Worm (Caenorhabditis elegans) whole organism, L4/young adult: ENCODE measurements around the gene sru-35.

Experiments
- W03F9.2 ChIP-seq: fragments of 150-350 bp; optimal IDR thresholded peaks from 2 replicates; lab custom pipeline; 2014; ENCODE audit warnings: missing biosample characterization, missing genetic modification characterization
- dao-5 ChIP-seq: sonication (generic microtip); optimal IDR thresholded peaks from 2 replicates; lab custom pipeline; 2016; ENCODE audit warnings: missing genotype, missing genetic modification characterization, moderate library complexity, missing compliant biosample characterization
- him-1 ChIP-seq: sonication (generic microtip); optimal IDR thresholded peaks from 2 replicates; lab custom pipeline; 2016; ENCODE audit warnings: missing genotype, missing genetic modification reagents, missing genetic modification characterization, missing compliant biosample characterization

Gene sru-35

DNA sequence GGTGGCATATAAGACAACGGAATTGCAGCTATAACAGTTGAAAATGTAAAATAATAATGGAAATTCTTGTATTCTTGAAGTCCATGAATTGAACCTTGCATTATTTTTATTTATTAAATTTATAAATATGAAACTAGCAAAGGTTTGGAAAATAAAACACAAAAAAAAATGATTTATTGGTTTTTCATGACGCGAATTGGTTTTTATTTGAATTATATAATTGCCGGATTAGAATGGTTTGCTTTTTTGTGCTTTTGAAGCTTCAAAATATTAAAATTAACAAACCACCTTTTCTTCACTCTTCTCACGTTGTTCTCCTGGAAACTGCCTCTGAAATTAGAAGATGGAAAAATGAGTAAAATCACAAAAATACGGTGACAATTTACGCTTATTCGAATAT lies at the start of gene sru-35:
TSS of gene sru-35 (minus strand) at position 101 of the 400 bp plus-strand sequence.
- no peak for TF ChIP-seq him-1 (tag; lab: Kevin White, UChicago)
- TF ChIP-seq W03F9.2 (tag; lab: Kevin White, UChicago): no peak
- TF ChIP-seq dao-5 (tag; lab: Kevin White, UChicago): no peak

DNA sequence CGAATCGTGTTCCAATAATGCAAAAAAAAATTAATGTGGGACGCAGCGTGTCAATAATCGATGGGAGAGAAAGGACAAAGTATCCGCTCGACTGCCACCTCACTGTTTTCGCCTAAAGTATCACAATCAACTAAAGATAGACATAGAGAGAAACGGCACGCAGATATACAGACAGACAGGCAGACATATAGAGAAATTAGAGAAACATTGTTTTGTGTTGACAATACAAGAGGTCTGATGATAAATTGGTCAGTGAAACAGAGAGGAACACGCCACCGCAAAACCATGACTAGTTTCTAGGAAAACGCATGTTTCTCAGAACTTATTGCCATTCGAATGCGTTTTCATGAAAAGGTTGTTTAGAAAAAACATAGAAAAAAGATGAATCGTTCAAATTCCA lies 40.5 kb upstream of the sru-35 start, which contains the start of gene T28C6.8:
TSS of gene T28C6.8 (minus strand) at position 137 of the 400 bp plus-strand sequence.
- TF ChIP-seq W03F9.2 (tag; lab: Kevin White, UChicago) (no peak), dao-5 (tag; lab: Kevin White, UChicago) (no peak), him-1 (tag; lab: Kevin White, UChicago) (no peak)

DNA sequence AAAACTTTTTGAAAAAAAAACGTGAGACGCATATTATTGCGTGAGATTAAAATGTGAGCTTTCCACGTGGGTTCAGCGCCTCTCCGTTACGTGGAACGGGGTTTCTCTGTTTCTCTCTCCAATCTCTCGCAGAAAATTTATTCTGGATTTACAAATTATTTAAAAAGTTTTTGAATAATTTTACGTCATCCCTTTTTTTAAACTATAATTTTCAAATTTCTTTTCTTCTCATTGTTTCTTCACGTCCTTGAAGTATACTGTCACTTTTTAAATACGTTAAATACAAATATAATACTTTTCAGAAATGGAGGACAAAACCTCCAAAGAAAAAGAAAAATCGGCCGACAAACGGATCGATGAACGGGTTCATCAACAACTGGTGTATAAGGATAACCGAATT lies 37.5 kb upstream of the sru-35 start, which contains the start of gene T28C6.7:
TSS of gene T28C6.7 (plus strand) at position 301 of the 400 bp plus-strand sequence.
- TF ChIP-seq him-1 (tag; lab: Kevin White, UChicago): no peak
- no peak for TF ChIP-seq W03F9.2 (tag; lab: Kevin White, UChicago)

DNA sequence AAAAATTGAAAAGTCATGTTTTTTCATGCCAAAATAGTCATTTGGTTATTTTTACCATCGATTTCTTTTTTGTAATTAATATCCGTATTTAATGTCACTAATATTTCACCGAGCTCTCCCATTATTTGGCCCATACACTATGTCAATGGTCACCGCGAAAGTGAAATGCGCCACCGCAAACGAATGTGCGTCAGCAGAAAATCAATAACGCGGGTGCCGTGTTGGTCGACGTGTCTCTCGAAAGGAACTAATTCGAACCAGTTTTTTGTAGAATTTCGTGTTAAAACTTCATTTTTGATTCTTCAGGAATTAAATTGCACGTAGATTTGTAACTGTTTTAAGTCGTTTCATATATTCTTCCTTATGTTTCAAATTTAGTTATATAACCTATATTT lies 36.6 kb upstream of the sru-35 start:
- TF ChIP-seq dao-5 (tag; lab: Kevin White, UChicago) (no peak), W03F9.2 (tag; lab: Kevin White, UChicago) (no peak), him-1 (tag; lab: Kevin White, UChicago) (no peak)

ce11 chrIV:8825997-8826605 lies 36.1 kb upstream of the sru-35 start:
- TF ChIP-seq dao-5 (tag; lab: Kevin White, UChicago): no peak
- TF ChIP-seq him-1 (tag; lab: Kevin White, UChicago): no peak
- no peak for TF ChIP-seq W03F9.2 (tag; lab: Kevin White, UChicago)

ce11 chrIV:8824145-8824833 lies 34.2 kb upstream of the sru-35 start, which contains the start of the genes col-117 and col-3:
Gene col-117 (minus strand): TSS chrIV:8824195.
Gene col-3 (plus strand): TSS chrIV:8824783.
- no peak for TF ChIP-seq him-1 (tag; lab: Kevin White, UChicago)
- TF ChIP-seq dao-5 (tag; lab: Kevin White, UChicago): no peak

ce11 chrIV:8822598-8822997 lies 32.6 kb upstream of the sru-35 start:
- TF ChIP-seq dao-5 (tag; lab: Kevin White, UChicago) (no peak), him-1 (tag; lab: Kevin White, UChicago) (no peak), W03F9.2 (tag; lab: Kevin White, UChicago) (no peak)

DNA sequence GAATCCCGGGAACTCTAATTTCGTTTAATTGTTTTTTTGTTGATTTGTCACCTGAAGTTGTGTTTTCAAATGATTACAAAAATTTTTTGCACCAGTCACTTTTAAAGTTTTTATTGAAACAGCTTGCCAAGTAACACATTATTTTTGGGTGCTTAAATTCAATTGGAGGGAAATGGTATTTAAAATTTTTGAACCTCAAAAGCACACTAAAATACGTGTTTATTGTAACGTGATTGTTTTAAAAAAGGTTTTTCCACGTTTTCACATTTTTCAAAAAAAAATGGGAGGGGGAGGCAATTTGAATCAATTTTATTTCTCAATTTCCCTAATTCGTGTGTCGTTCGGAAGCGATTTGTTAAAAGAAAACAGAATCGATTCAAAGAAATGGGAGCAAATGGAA lies 31.1 kb upstream of the sru-35 start, which contains the start of gene T28C6.5:
TSS of gene T28C6.5 (plus strand) at position 301 of the 400 bp plus-strand sequence.
- no peak for TF ChIP-seq dao-5 (tag; lab: Kevin White, UChicago)
- no peak for TF ChIP-seq him-1 (tag; lab: Kevin White, UChicago)
- TF ChIP-seq W03F9.2 (tag; lab: Kevin White, UChicago): no peak

ce11 chrIV:8820041-8820440 lies 30.0 kb upstream of the sru-35 start, which contains the start of gene T28C6.3:
Gene T28C6.3 (plus strand): TSS chrIV:8820341.
- TF ChIP-seq W03F9.2 (tag; lab: Kevin White, UChicago) (no peak), him-1 (tag; lab: Kevin White, UChicago) (no peak), dao-5 (tag; lab: Kevin White, UChicago) (no peak)

- TF ChIP-seq dao-5 (tag; lab: Kevin White, UChicago) (no peak), him-1 (tag; lab: Kevin White, UChicago) (no peak), W03F9.2 (tag; lab: Kevin White, UChicago) (no peak)
These were observed 29.4 kb upstream of the sru-35 start for ce11 chrIV:8819471-8819870.

- TF ChIP-seq dao-5 (tag; lab: Kevin White, UChicago) (no peak), W03F9.2 (tag; lab: Kevin White, UChicago) (no peak), him-1 (tag; lab: Kevin White, UChicago) (no peak)
These were observed 27.6 kb upstream of the sru-35 start, which contains the start of gene T28C6.10 for ce11 chrIV:8817639-8818038. Gene T28C6.10 (plus strand): TSS chrIV:8817939.

DNA sequence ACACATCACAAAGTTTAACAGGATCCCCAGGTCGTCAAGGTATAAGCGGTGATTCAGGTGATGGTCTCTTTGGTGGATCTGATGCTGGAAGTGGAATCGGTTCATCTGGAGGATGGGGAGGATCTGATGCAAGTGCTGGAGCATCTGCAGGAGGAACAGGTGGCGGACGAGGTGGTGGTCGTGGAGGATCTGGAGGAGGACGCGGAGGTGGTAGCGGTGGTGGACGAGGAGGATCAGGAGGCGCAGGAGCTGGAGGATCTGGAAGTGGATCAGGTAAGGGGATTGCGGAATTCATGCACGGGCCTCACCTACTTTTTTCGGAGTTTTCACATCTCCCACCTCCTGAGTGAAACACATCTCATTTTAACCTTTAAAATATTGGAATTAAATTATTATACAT lies 26.6 kb upstream of the sru-35 start:
- TF ChIP-seq him-1 (tag; lab: Kevin White, UChicago) (no peak), dao-5 (tag; lab: Kevin White, UChicago) (no peak), W03F9.2 (tag; lab: Kevin White, UChicago) (no peak)

DNA sequence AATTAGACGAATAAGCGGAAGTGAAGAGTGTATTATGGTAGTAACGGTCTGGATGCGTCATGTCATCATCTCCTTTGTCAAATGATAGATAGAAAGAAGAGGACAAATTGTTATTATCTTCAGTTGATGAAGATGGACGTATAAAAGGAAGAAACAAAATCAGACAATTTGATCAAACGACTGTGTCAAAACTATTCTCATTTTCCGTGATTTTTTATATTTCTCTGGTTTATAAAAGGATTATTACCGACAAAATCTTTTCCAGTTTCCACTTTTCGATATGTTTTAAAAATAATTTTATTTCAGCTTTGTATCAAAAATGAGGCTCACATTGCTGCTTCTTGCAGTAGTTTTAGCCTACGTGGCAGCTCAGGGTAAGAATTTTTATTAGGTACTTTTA lies 26.0 kb upstream of the sru-35 start, which contains the start of gene grsp-2:
TSS of gene grsp-2 (plus strand) at position 301 of the 400 bp plus-strand sequence.
- no peak for TF ChIP-seq dao-5 (tag; lab: Kevin White, UChicago)
- TF ChIP-seq W03F9.2 (tag; lab: Kevin White, UChicago): no peak
- TF ChIP-seq him-1 (tag; lab: Kevin White, UChicago): no peak
